Fruit fly (Drosophila melanogaster): ENCODE data around the gene Tsp33B.

Gene Tsp33B

dm6 chr2L:11823470-11824162 is 31.5 kb upstream of the Tsp33B start:
- TF ChIP-seq Hr4 (GFP tag; optimal IDR thresholded peaks at IDR 0.05) (no peak), CG6276 (GFP tag; optimal IDR thresholded peaks at IDR 0.05) (no peak), CG10631 (GFP tag; optimal IDR thresholded peaks at IDR 0.05) (no peak), spab (GFP tag; optimal IDR thresholded peaks at IDR 0.05) (no peak), pdm3 (GFP tag; optimal IDR thresholded peaks at IDR 0.05) (no peak), Eip78C (GFP tag) (no peak), CG34406 (GFP tag; optimal IDR thresholded peaks at IDR 0.05) (no peak), CG6808 (GFP tag; optimal IDR thresholded peaks at IDR 0.05) (no peak), fd85E (GFP tag; optimal IDR thresholded peaks at IDR 0.05) (no peak), topi (GFP tag; optimal IDR thresholded peaks at IDR 0.05) (no peak), Ets21C (GFP tag; optimal IDR thresholded peaks at IDR 0.05) (no peak), CG11762 (GFP tag; optimal IDR thresholded peaks at IDR 0.05; ENCODE audit: insufficient read depth) (no peak), CG11902 (GFP tag; optimal IDR thresholded peaks at IDR 0.05) (no peak), net (GFP tag; optimal IDR thresholded peaks at IDR 0.05) (no peak), CG6854 (GFP tag; optimal IDR thresholded peaks at IDR 0.05) (no peak), Gug (GFP tag; IDR thresholded peaks at IDR 0.05) (no peak), CG31627 (GFP tag; optimal IDR thresholded peaks at IDR 0.05) (no peak), acj6 (GFP tag; optimal IDR thresholded peaks at IDR 0.05) (no peak)

- no peak for TF ChIP-seq Hr4 (GFP tag; optimal IDR thresholded peaks at IDR 0.05)
- TF ChIP-seq CG15336 (GFP tag; IDR thresholded peaks at IDR 0.05), result peak; percentile 25; the same call in 1 of the 2 replicates
- TF ChIP-seq CG3919 (GFP tag; optimal IDR thresholded peaks at IDR 0.05), result peak; percentile 88
- TF ChIP-seq Ets96B (tag; optimal IDR thresholded peaks at IDR 0.05), result peak; percentile 47
- TF ChIP-seq eg (GFP tag; IDR thresholded peaks at IDR 0.05), result peak; percentile 79
- no peak for TF ChIP-seq CG11902 (GFP tag; optimal IDR thresholded peaks at IDR 0.05)
- no peak for TF ChIP-seq Sox102F (GFP tag; optimal IDR thresholded peaks at IDR 0.05)
- peak; percentile 23 for TF ChIP-seq CG8632 (GFP tag; optimal IDR thresholded peaks at IDR 0.05)
- peak; percentile 53 for TF ChIP-seq fd59A (GFP tag; optimal IDR thresholded peaks at IDR 0.05)
- peak; percentile 20 for TF ChIP-seq CG16779 (tag; optimal IDR thresholded peaks at IDR 0.05)
- TF ChIP-seq spab (GFP tag; optimal IDR thresholded peaks at IDR 0.05), result peak; percentile 75
- TF ChIP-seq vri (GFP tag; optimal IDR thresholded peaks at IDR 0.05), result peak; percentile 17
- TF ChIP-seq ss (GFP tag; optimal IDR thresholded peaks at IDR 0.05), result peak; percentile 65 to 81
- peak; percentile 53 for TF ChIP-seq esn (GFP tag; optimal IDR thresholded peaks at IDR 0.05)
- TF ChIP-seq Eip93F (GFP tag; optimal IDR thresholded peaks at IDR 0.05), result no peak
- TF ChIP-seq CG11294 (GFP tag; IDR thresholded peaks at IDR 0.05), result peak; percentile 55
- TF ChIP-seq Lpt (GFP tag; optimal IDR thresholded peaks at IDR 0.05), result peak; percentile 33
- peak; percentile 62 for TF ChIP-seq CG11762 (GFP tag; optimal IDR thresholded peaks at IDR 0.05; ENCODE audit: insufficient read depth)
- peak; percentile 52 for TF ChIP-seq CG6792 (GFP tag; optimal IDR thresholded peaks at IDR 0.05)
- peak; percentile 59 for TF ChIP-seq cyc (GFP tag; optimal IDR thresholded peaks at IDR 0.05)
- peak; percentile 24; the same call in 1 of the 2 replicates for TF ChIP-seq Gug (GFP tag; IDR thresholded peaks at IDR 0.05)
- no peak for TF ChIP-seq CG6276 (GFP tag; optimal IDR thresholded peaks at IDR 0.05)
- TF ChIP-seq dsx (GFP tag; optimal IDR thresholded peaks at IDR 0.05; ENCODE audit: poor library complexity, severe bottlenecking), result peak; percentile 24
- peak; percentile 62 for TF ChIP-seq achi (GFP tag; optimal IDR thresholded peaks at IDR 0.05)
- TF ChIP-seq CG4318 (GFP tag; optimal IDR thresholded peaks at IDR 0.05), result peak; percentile 46
- peak; percentile 13 for TF ChIP-seq svp (GFP tag)
- TF ChIP-seq OdsH (GFP tag; optimal IDR thresholded peaks at IDR 0.05), result peak; percentile 66
- TF ChIP-seq CG8119 (GFP tag; IDR thresholded peaks at IDR 0.05), result peak; percentile 27; the same call in 1 of the 3 replicates
- TF ChIP-seq CG8319 (GFP tag; optimal IDR thresholded peaks at IDR 0.05), result peak; percentile 44
- peak; percentile 46 for TF ChIP-seq CG34406 (GFP tag; optimal IDR thresholded peaks at IDR 0.05)
- no peak for TF ChIP-seq Ets21C (GFP tag; optimal IDR thresholded peaks at IDR 0.05)
- peak; percentile 38 for TF ChIP-seq lz (GFP tag; optimal IDR thresholded peaks at IDR 0.05)
- peak; percentile 79 for TF ChIP-seq CG7368 (GFP tag; optimal IDR thresholded peaks at IDR 0.05)
- peak; percentile 77 for TF ChIP-seq CG10669 (GFP tag; optimal IDR thresholded peaks at IDR 0.05)
- TF ChIP-seq CG31627 (GFP tag; optimal IDR thresholded peaks at IDR 0.05), result peak; percentile 40
- peak; percentile 81 for TF ChIP-seq CG6854 (GFP tag; optimal IDR thresholded peaks at IDR 0.05)
- peak; percentile 50 for TF ChIP-seq acj6 (GFP tag; optimal IDR thresholded peaks at IDR 0.05)
- TF ChIP-seq CG10631 (GFP tag; optimal IDR thresholded peaks at IDR 0.05), result peak; percentile 3
- TF ChIP-seq fd85E (GFP tag; optimal IDR thresholded peaks at IDR 0.05), result peak; percentile 20
- TF ChIP-seq CG1621 (tag; optimal IDR thresholded peaks at IDR 0.05), result peak; percentile 75
- peak; percentile 60 for TF ChIP-seq topi (GFP tag; optimal IDR thresholded peaks at IDR 0.05)
- TF ChIP-seq CG3032 (tag; optimal IDR thresholded peaks at IDR 0.05), result peak; percentile 62
Measured at dm6 chr2L:11816376-11816775, 24.2 kb upstream of the Tsp33B start.
